Worm (Caenorhabditis elegans) whole organism, late embryonic: Measurements from ENCODE around the gene gcy-27.

Experiments
- C38D4.7 ChIP-seq: fragments of 200-800 bp; sonication (Bioruptor generic); optimal IDR thresholded peaks from 2 replicates; lab custom pipeline; 2018; ENCODE audit warnings: mild to moderate bottlenecking, missing genetic modification characterization, moderate library complexity, missing compliant biosample characterization
- K09A11.1 ChIP-seq: sonication (generic microtip); optimal IDR thresholded peaks from 2 replicates; lab custom pipeline; 2017; ENCODE audit warnings: antibody characterized with exemption, mild to moderate bottlenecking, missing genetic modification characterization, missing compliant biosample characterization; ENCODE audit not compliant: insufficient read depth
- T23F11.4 ChIP-seq: fragments of 200-800 bp; sonication (Bioruptor generic); optimal IDR thresholded peaks from 2 replicates; lab custom pipeline; 2018; ENCODE audit warnings: mild to moderate bottlenecking, missing genetic modification characterization, missing compliant biosample characterization
- Y22D7AL.16 ChIP-seq: sonication (generic microtip); optimal IDR thresholded peaks from 2 replicates; lab custom pipeline; 2016; ENCODE audit warnings: missing genetic modification characterization, missing compliant biosample characterization
- ceh-18 ChIP-seq: sonication (generic microtip); optimal IDR thresholded peaks from 2 replicates; lab custom pipeline; 2016; ENCODE audit warnings: missing genetic modification characterization, missing compliant biosample characterization
- ceh-19 ChIP-seq: fragments of 200-800 bp; sonication (Bioruptor generic); optimal IDR thresholded peaks from 2 replicates; lab custom pipeline; 2018; ENCODE audit warnings: mild to moderate bottlenecking, missing genetic modification characterization, missing compliant biosample characterization
- ceh-2 ChIP-seq: sonication (generic microtip); optimal IDR thresholded peaks from 2 replicates; lab custom pipeline; 2016; ENCODE audit warnings: missing genotype, missing genetic modification characterization, missing compliant biosample characterization
- ceh-24 ChIP-seq: sonication (generic microtip); optimal IDR thresholded peaks from 2 replicates; lab custom pipeline; 2016; ENCODE audit warnings: mild to moderate bottlenecking, missing genetic modification characterization, missing compliant biosample characterization
- ceh-34 ChIP-seq: sonication (generic microtip); optimal IDR thresholded peaks from 2 replicates; lab custom pipeline; 2016; ENCODE audit warnings: mild to moderate bottlenecking, missing genetic modification characterization, missing compliant biosample characterization
- ceh-45 ChIP-seq: fragments of 200-800 bp; sonication (Bioruptor generic); IDR thresholded peaks from 2 replicates; pipeline ENCODE4 v1.3.6; 2022; ENCODE audit warnings: missing genetic modification reagents, missing genetic modification characterization, missing compliant biosample characterization
- ceh-6 ChIP-seq: fragments of 200-800 bp; sonication (Bioruptor generic); optimal IDR thresholded peaks from 2 replicates; lab custom pipeline; 2018; ENCODE audit warnings: mild to moderate bottlenecking, missing genetic modification characterization, missing compliant biosample characterization
- ceh-9 ChIP-seq: sonication (generic microtip); optimal IDR thresholded peaks from 2 replicates; lab custom pipeline; 2016; ENCODE audit warnings: mild to moderate bottlenecking, missing genetic modification characterization, inconsistent platforms, missing compliant biosample characterization
- dve-1 ChIP-seq: sonication (generic microtip); optimal IDR thresholded peaks from 2 replicates; lab custom pipeline; 2017; ENCODE audit warnings: antibody characterized with exemption, mild to moderate bottlenecking, missing genetic modification characterization, missing compliant biosample characterization
- ets-4 ChIP-seq: sonication (generic microtip); optimal IDR thresholded peaks from 2 replicates; lab custom pipeline; 2016; ENCODE audit warnings: missing genetic modification characterization, missing compliant biosample characterization
- fax-1 ChIP-seq: sonication (generic microtip); optimal IDR thresholded peaks from 2 replicates; lab custom pipeline; 2016; ENCODE audit warnings: missing genotype, missing genetic modification characterization, missing compliant biosample characterization
- fkh-10 ChIP-seq: fragments of 150-350 bp; optimal IDR thresholded peaks from 2 replicates; lab custom pipeline; 2014; ENCODE audit warnings: missing biosample characterization, missing genetic modification reagents, missing genetic modification characterization
- fkh-6 ChIP-seq: sonication (generic microtip); optimal IDR thresholded peaks from 2 replicates; lab custom pipeline; 2016; ENCODE audit warnings: missing genetic modification characterization, missing compliant biosample characterization
- hlh-13 ChIP-seq: fragments of 200-800 bp; sonication (Bioruptor generic); optimal IDR thresholded peaks from 2 replicates; lab custom pipeline; 2018; ENCODE audit warnings: mild to moderate bottlenecking, missing genetic modification characterization, missing compliant biosample characterization
- hlh-15 ChIP-seq: sonication (generic microtip); optimal IDR thresholded peaks from 2 replicates; lab custom pipeline; 2016; ENCODE audit warnings: missing genetic modification characterization, missing compliant biosample characterization
- hlh-8 ChIP-seq: sonication (generic microtip); optimal IDR thresholded peaks from 2 replicates; lab custom pipeline; 2016; ENCODE audit warnings: missing genotype, missing genetic modification characterization, missing compliant biosample characterization
- mec-3 ChIP-seq: sonication (generic microtip); optimal IDR thresholded peaks from 2 replicates; lab custom pipeline; 2016; ENCODE audit warnings: borderline replicate concordance, missing genetic modification characterization, missing compliant biosample characterization
- nhr-232 ChIP-seq: sonication (generic microtip); optimal IDR thresholded peaks from 2 replicates; lab custom pipeline; 2016; ENCODE audit warnings: missing genetic modification characterization, missing compliant biosample characterization
- npax-4 ChIP-seq: sonication (generic microtip); optimal IDR thresholded peaks from 2 replicates; lab custom pipeline; 2016; ENCODE audit warnings: missing genetic modification characterization, missing compliant biosample characterization
- pax-1 ChIP-seq: fragments of 150-350 bp; optimal IDR thresholded peaks from 2 replicates; lab custom pipeline; 2014; ENCODE audit warnings: missing biosample characterization, missing genetic modification characterization
- pha-2 ChIP-seq: sonication (generic microtip); optimal IDR thresholded peaks from 2 replicates; lab custom pipeline; 2017; ENCODE audit warnings: mild to moderate bottlenecking, missing genetic modification characterization, missing compliant biosample characterization
- pha-4 ChIP-seq: fragments of 150-350 bp; optimal IDR thresholded peaks from 2 replicates; lab custom pipeline; 2018; ENCODE audit warnings: missing biosample characterization, missing genetic modification reagents, missing genetic modification characterization
- pqm-1 ChIP-seq: sonication (generic microtip); optimal IDR thresholded peaks from 2 replicates; lab custom pipeline; 2016; ENCODE audit warnings: missing genetic modification characterization, missing compliant biosample characterization
- ref-2 ChIP-seq: sonication (generic microtip); optimal IDR thresholded peaks from 2 replicates; lab custom pipeline; 2016; ENCODE audit warnings: missing genetic modification characterization, missing compliant biosample characterization
- sox-4 ChIP-seq: sonication (generic microtip); optimal IDR thresholded peaks from 2 replicates; lab custom pipeline; 2017; ENCODE audit warnings: mild to moderate bottlenecking, missing genetic modification characterization, inconsistent platforms, missing compliant biosample characterization
- syd-9 ChIP-seq: sonication (generic microtip); optimal IDR thresholded peaks from 2 replicates; lab custom pipeline; 2016; ENCODE audit warnings: mild to moderate bottlenecking, missing genetic modification characterization, moderate library complexity, missing compliant biosample characterization
- tbx-7 ChIP-seq: sonication (generic microtip); optimal IDR thresholded peaks from 2 replicates; lab custom pipeline; 2016; ENCODE audit warnings: missing genotype, missing genetic modification characterization, missing compliant biosample characterization
- ttx-3 ChIP-seq: sonication (generic microtip); optimal IDR thresholded peaks from 2 replicates; lab custom pipeline; 2016; ENCODE audit warnings: missing genetic modification reagents, missing genetic modification characterization, missing compliant biosample characterization
- unc-55 ChIP-seq: sonication (generic microtip); optimal IDR thresholded peaks from 2 replicates; lab custom pipeline; 2017; ENCODE audit warnings: missing biosample characterization, missing genetic modification reagents, missing genetic modification characterization
- unc-86 ChIP-seq: sonication (generic microtip); optimal IDR thresholded peaks from 2 replicates; lab custom pipeline; 2016; ENCODE audit warnings: missing genetic modification characterization, missing compliant biosample characterization
- zip-5 ChIP-seq: sonication (generic microtip); optimal IDR thresholded peaks from 2 replicates; lab custom pipeline; 2016; ENCODE audit warnings: missing genetic modification characterization, missing compliant biosample characterization
- ztf-16 ChIP-seq: sonication (generic microtip); optimal IDR thresholded peaks from 2 replicates; lab custom pipeline; 2017; ENCODE audit warnings: missing genetic modification characterization, missing compliant biosample characterization

The gcy-27 gene

ce11 chrIV:17450443-17450842, 14.0 kb upstream of the gcy-27 start, which contains the start of gene F11E6.8 (continued):
- no peak for TF ChIP-seq syd-9 (tag; lab: Kevin White, UChicago)

ce11 chrIV:17448319-17448718, 11.9 kb upstream of the gcy-27 start:
- TF ChIP-seq ceh-18 (tag; lab: Kevin White, UChicago): no peak
- no peak for TF ChIP-seq K09A11.1
- no peak for TF ChIP-seq hlh-13 (GFP tag; lab: Kevin White, UChicago)
- TF ChIP-seq pqm-1: no peak
- TF ChIP-seq hlh-15 (tag; lab: Kevin White, UChicago): no peak

ce11 chrIV:17442503-17442902, 6.1 kb upstream of the gcy-27 start, which contains the start of gene F11E6.11:
TSS of gene F11E6.11 (plus strand) at chrIV:17442827.
- TF ChIP-seq fkh-10 (GFP tag; lab: Kevin White, UChicago) (no peak), ceh-24 (tag; lab: Kevin White, UChicago) (no peak), C38D4.7 (GFP tag; lab: Kevin White, UChicago) (no peak), pax-1 (tag; lab: Kevin White, UChicago) (no peak)

DNA sequence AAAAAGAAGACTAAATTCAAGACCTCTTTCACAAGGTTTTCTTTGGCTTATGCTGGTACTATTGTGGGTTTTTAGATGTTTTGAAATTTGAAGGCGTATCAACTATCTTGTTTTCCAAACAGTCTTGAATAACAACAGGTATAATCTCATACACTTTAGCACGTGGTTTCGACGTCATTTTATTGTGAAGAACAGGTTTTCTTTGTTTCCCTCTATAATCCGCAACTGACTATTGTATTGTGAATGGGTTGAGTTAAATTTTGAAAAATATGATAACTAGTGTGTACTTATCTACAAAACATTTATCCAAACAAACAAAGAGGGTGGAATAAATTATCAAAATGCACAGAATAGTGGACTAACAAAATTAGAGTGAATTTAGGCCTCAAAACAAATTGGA, 4.8 kb upstream of the gcy-27 start:
- TF ChIP-seq pha-2: no peak
- no peak for TF ChIP-seq pqm-1
- no peak for TF ChIP-seq ceh-9
- TF ChIP-seq mec-3 (tag; lab: Kevin White, UChicago): no peak
- TF ChIP-seq tbx-7 (tag; lab: Kevin White, UChicago): no peak
- no peak for TF ChIP-seq syd-9 (tag; lab: Kevin White, UChicago)
- no peak for TF ChIP-seq zip-5 (tag; lab: Kevin White, UChicago)
- TF ChIP-seq T23F11.4 (GFP tag; lab: Kevin White, UChicago): no peak
- no peak for TF ChIP-seq ets-4
- TF ChIP-seq sox-4: no peak
- TF ChIP-seq hlh-8 (tag; lab: Kevin White, UChicago): no peak

DNA sequence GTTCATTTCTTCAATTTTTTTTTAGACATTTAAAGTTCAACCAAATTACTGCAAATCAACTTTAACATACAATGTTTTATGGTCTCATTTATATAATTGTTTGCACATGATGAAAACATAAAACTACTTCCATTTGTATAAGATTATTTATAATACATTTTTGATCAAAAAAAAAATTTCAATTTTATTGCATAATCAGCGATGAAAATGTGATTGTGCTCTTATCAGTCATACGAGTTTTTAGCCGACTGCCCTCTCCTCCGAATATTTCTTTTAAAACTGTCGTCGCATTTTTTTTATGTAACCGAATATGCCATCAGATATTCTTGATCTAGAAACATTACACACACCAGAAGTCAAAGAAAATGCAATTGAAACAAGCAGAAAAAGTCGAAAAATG, 4.0 kb upstream of the gcy-27 start, which contains the start of gene F08A7.1:
Gene F08A7.1, plus strand, starts transcription at position 191 of the 400 bp plus-strand sequence.
- TF ChIP-seq ceh-19 (GFP tag; lab: Kevin White, UChicago) (no peak), ceh-34 (no peak)

DNA sequence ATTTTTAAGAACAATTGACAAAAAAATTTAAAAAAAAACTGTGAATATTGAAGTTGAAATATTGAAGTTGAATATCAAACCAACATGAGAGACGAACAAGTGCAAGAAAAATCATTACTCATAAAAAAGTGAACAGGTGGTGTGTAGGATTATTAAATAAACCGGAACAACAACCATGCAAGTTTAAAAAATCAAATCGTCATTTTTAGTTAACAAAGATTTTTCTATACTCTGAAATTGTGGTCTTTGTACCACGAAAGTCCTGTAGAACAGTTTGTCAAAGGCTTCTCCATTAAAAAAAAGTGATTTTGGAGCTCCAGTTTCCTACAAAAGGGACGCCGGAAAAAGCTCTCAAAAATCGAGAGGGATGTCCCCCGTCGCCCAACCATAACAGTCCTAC, 3.5 kb upstream of the gcy-27 start, which contains the start of gene C06A12.19:
Gene C06A12.19, minus strand, starts transcription at position 101 of the 400 bp plus-strand sequence.
- TF ChIP-seq ceh-6 (GFP tag; lab: Kevin White, UChicago) (no peak), fkh-6 (no peak), dve-1 (tag; lab: Kevin White, UChicago) (no peak), fax-1 (tag; lab: Kevin White, UChicago) (no peak), ztf-16 (tag; lab: Kevin White, UChicago) (no peak), ceh-18 (tag; lab: Kevin White, UChicago) (no peak), ref-2 (tag; lab: Kevin White, UChicago) (no peak), pha-2 (no peak), npax-4 (no peak), nhr-232 (tag; lab: Kevin White, UChicago) (no peak), ets-4 (no peak), unc-55 (GFP tag; lab: Kevin White, UChicago) (no peak), Y22D7AL.16 (no peak), ceh-2 (tag; lab: Kevin White, UChicago) (no peak), syd-9 (tag; lab: Kevin White, UChicago) (no peak), ttx-3 (tag; lab: Kevin White, UChicago) (no peak), unc-86 (tag; lab: Kevin White, UChicago) (no peak), ceh-45 (GFP tag; lab: Robert Waterston, UW) (no peak), pqm-1 (no peak), pha-4 (tag; lab: Kevin White, UChicago) (no peak)
